Worm (Caenorhabditis elegans) whole organism, young adult: ENCODE data around the gene F26G1.3.

Source experiments
- F22D6.2 ChIP-seq: sonication (generic microtip); optimal IDR thresholded peaks from 2 replicates; lab custom pipeline; 2016; ENCODE audit warnings: mild to moderate bottlenecking, missing genetic modification characterization, missing compliant biosample characterization
- F37B4.10 ChIP-seq: fragments of 200-800 bp; sonication (Bioruptor generic); IDR thresholded peaks from 2 replicates; pipeline ENCODE4 v1.3.6; 2022; ENCODE audit warnings: missing genetic modification characterization, missing compliant biosample characterization
- F49E8.2 ChIP-seq: sonication (generic microtip); optimal IDR thresholded peaks from 3 replicates; lab custom pipeline; 2017; ENCODE audit warnings: missing genetic modification characterization, mild to moderate bottlenecking, missing compliant biosample characterization, antibody characterized with exemption, moderate library complexity; ENCODE audit not compliant: insufficient read depth
- akir-1 ChIP-seq: fragments of 200-800 bp; sonication (Bioruptor generic); optimal IDR thresholded peaks from 2 replicates; lab custom pipeline; 2018; ENCODE audit warnings: mild to moderate bottlenecking, missing genetic modification characterization, moderate library complexity, missing compliant biosample characterization
- aptf-2 ChIP-seq: fragments of 200-800 bp; sonication (Bioruptor generic); conservative IDR thresholded peaks from 2 replicates; pipeline ENCODE4 v1.3.6; 2022; ENCODE audit warnings: missing genetic modification reagents, missing genetic modification characterization, missing compliant biosample characterization
- atf-7 ChIP-seq: sonication (generic microtip); optimal IDR thresholded peaks from 2 replicates; lab custom pipeline; 2017; ENCODE audit warnings: mild to moderate bottlenecking, missing genetic modification characterization, missing compliant biosample characterization
- attf-3 ChIP-seq: fragments of 200-800 bp; sonication (Bioruptor generic); conservative IDR thresholded peaks from 2 replicates; pipeline ENCODE4 v1.3.6; 2022; ENCODE audit warnings: missing genetic modification reagents, missing genetic modification characterization, missing compliant biosample characterization
- attf-5 ChIP-seq: fragments of 200-800 bp; sonication (Bioruptor generic); optimal IDR thresholded peaks from 2 replicates; lab custom pipeline; 2018; ENCODE audit warnings: mild to moderate bottlenecking, missing genetic modification characterization, missing compliant biosample characterization
- bed-2 ChIP-seq: fragments of 200-800 bp; sonication (Bioruptor generic); IDR thresholded peaks from 2 replicates; pipeline ENCODE4 v1.3.6; 2022; ENCODE audit warnings: missing genetic modification reagents, missing genetic modification characterization, missing compliant biosample characterization
- ccch-3 ChIP-seq: fragments of 200-800 bp; sonication (Bioruptor generic); optimal IDR thresholded peaks from 2 replicates; lab custom pipeline; 2018; ENCODE audit warnings: mild to moderate bottlenecking, missing genetic modification characterization, missing compliant biosample characterization
- ceh-100 ChIP-seq: fragments of 200-800 bp; sonication (Bioruptor generic); IDR thresholded peaks from 2 replicates; pipeline ENCODE4 v1.3.6; 2022; ENCODE audit warnings: missing genetic modification reagents, missing genetic modification characterization, missing compliant biosample characterization
- ceh-27 ChIP-seq: fragments of 200-800 bp; sonication (Bioruptor generic); optimal IDR thresholded peaks from 2 replicates; lab custom pipeline; 2018; ENCODE audit warnings: mild to moderate bottlenecking, missing genetic modification characterization, moderate library complexity, missing compliant biosample characterization
- ceh-91 ChIP-seq: fragments of 200-800 bp; sonication (Bioruptor generic); IDR thresholded peaks from 2 replicates; pipeline ENCODE4 v1.3.6; 2022; ENCODE audit warnings: missing genetic modification reagents, missing genetic modification characterization, missing compliant biosample characterization
- chd-7 ChIP-seq: sonication (generic microtip); optimal IDR thresholded peaks from 2 replicates; lab custom pipeline; 2016; ENCODE audit warnings: mild to moderate bottlenecking, missing genetic modification characterization, moderate library complexity, missing compliant biosample characterization
- dox-1 ChIP-seq: fragments of 200-800 bp; sonication (Bioruptor generic); IDR thresholded peaks from 2 replicates; pipeline ENCODE4 v1.3.6; 2022; ENCODE audit warnings: missing genetic modification reagents, missing genetic modification characterization, missing compliant biosample characterization
- dpl-1 ChIP-seq: fragments of 150-350 bp; optimal IDR thresholded peaks from 2 replicates; lab custom pipeline; 2014; ENCODE audit warnings: missing biosample characterization, missing genetic modification reagents, missing genetic modification characterization
- efl-1 ChIP-seq: fragments of 150-350 bp; optimal IDR thresholded peaks from 2 replicates; lab custom pipeline; 2014; ENCODE audit warnings: missing biosample characterization, missing genetic modification reagents, missing genetic modification characterization
- ekl-4 ChIP-seq: fragments of 200-800 bp; sonication (Bioruptor generic); IDR thresholded peaks from 2 replicates; pipeline ENCODE4 v1.3.6; 2022; ENCODE audit warnings: missing genetic modification reagents, missing genetic modification characterization, missing compliant biosample characterization
- ets-4 ChIP-seq: fragments of 200-800 bp; sonication (Bioruptor generic); optimal IDR thresholded peaks from 2 replicates; lab custom pipeline; 2018; ENCODE audit warnings: mild to moderate bottlenecking, missing genetic modification characterization, missing compliant biosample characterization
- gei-17 ChIP-seq: fragments of 200-800 bp; sonication (Bioruptor generic); optimal IDR thresholded peaks from 2 replicates; lab custom pipeline; 2018; ENCODE audit warnings: mild to moderate bottlenecking, missing genetic modification characterization, missing compliant biosample characterization
- him-1 ChIP-seq: sonication (generic microtip); optimal IDR thresholded peaks from 2 replicates; lab custom pipeline; 2016; ENCODE audit warnings: missing genotype, missing genetic modification reagents, missing genetic modification characterization, missing compliant biosample characterization
- hlh-12 ChIP-seq: sonication (generic microtip); optimal IDR thresholded peaks from 2 replicates; lab custom pipeline; 2016; ENCODE audit warnings: missing genetic modification characterization, missing compliant biosample characterization
- hmg-20 ChIP-seq: fragments of 200-800 bp; sonication (Bioruptor generic); IDR thresholded peaks from 2 replicates; pipeline ENCODE4 v1.3.6; 2022; ENCODE audit warnings: missing genetic modification reagents, missing genetic modification characterization, missing compliant biosample characterization
- hrde-1 ChIP-seq: sonication (generic microtip); optimal IDR thresholded peaks from 2 replicates; lab custom pipeline; 2016; ENCODE audit warnings: missing genetic modification characterization, mild to moderate bottlenecking, missing compliant biosample characterization, moderate library complexity, missing genotype, missing genetic modification reagents, borderline replicate concordance
- hsf-1 ChIP-seq: fragments of 200-800 bp; sonication (Bioruptor generic); IDR thresholded peaks from 2 replicates; pipeline ENCODE4 v1.3.6; 2022; ENCODE audit warnings: missing genetic modification reagents, missing genetic modification characterization, missing compliant biosample characterization
- let-526 ChIP-seq: fragments of 200-800 bp; sonication (Bioruptor generic); IDR thresholded peaks from 2 replicates; pipeline ENCODE4 v1.3.6; 2022; ENCODE audit warnings: missing genetic modification reagents, missing genetic modification characterization, missing compliant biosample characterization
- let-607 ChIP-seq, 2 experiments: fragments of 200-800 bp in 1 of 2; sonication (Bioruptor generic) in 1 of 2; sonication (generic microtip) in 1 of 2; optimal IDR thresholded peaks; 2 replicates each; lab custom pipeline; 2016 to 2018; ENCODE audit warnings: mild to moderate bottlenecking in 2 of 2, missing compliant biosample characterization in 2 of 2, missing genetic modification characterization in 2 of 2, moderate library complexity in 2 of 2, missing genotype in 1 of 2
- lin-54 ChIP-seq: fragments of 200-800 bp; sonication (Bioruptor generic); optimal IDR thresholded peaks from 2 replicates; lab custom pipeline; 2018; ENCODE audit warnings: mild to moderate bottlenecking, missing genetic modification characterization, missing compliant biosample characterization
- lir-1 ChIP-seq: fragments of 200-800 bp; sonication (Bioruptor generic); conservative IDR thresholded peaks from 2 replicates; pipeline ENCODE4 v1.3.6; 2022; ENCODE audit warnings: missing genetic modification reagents, missing genetic modification characterization, missing compliant biosample characterization
- madf-3 ChIP-seq: fragments of 200-800 bp; sonication (Bioruptor generic); IDR thresholded peaks from 2 replicates; pipeline ENCODE4 v1.3.6; 2022; ENCODE audit warnings: missing genetic modification reagents, missing genetic modification characterization, missing compliant biosample characterization
- madf-6 ChIP-seq: fragments of 200-800 bp; sonication (Bioruptor generic); IDR thresholded peaks from 2 replicates; pipeline ENCODE4 v1.3.6; 2022; ENCODE audit warnings: missing genetic modification reagents, missing genetic modification characterization, missing compliant biosample characterization
- mxl-1 ChIP-seq: sonication (generic microtip); optimal IDR thresholded peaks from 2 replicates; lab custom pipeline; 2016; ENCODE audit warnings: missing genetic modification characterization, missing compliant biosample characterization
- nhr-80 ChIP-seq: sonication (generic microtip); optimal IDR thresholded peaks from 2 replicates; lab custom pipeline; 2016; ENCODE audit warnings: missing genetic modification characterization, missing compliant biosample characterization
- pbrm-1 ChIP-seq: fragments of 200-800 bp; sonication (Bioruptor generic); IDR thresholded peaks from 2 replicates; pipeline ENCODE4 v1.3.6; 2022; ENCODE audit warnings: missing genetic modification reagents, missing genetic modification characterization, missing compliant biosample characterization
- rec-8 ChIP-seq, 2 experiments: sonication (generic microtip); optimal IDR thresholded peaks; 2 replicates each; lab custom pipeline; 2016; ENCODE audit warnings: mild to moderate bottlenecking in 2 of 2, missing genetic modification characterization in 2 of 2, missing genetic modification reagents in 2 of 2, missing genotype in 2 of 2, missing biosample characterization in 1 of 2, missing compliant biosample characterization in 1 of 2, moderate library complexity in 1 of 2
- snpc-3.4 ChIP-seq: sonication (generic microtip); optimal IDR thresholded peaks from 2 replicates; lab custom pipeline; 2017; ENCODE audit warnings: missing genetic modification characterization, mild to moderate bottlenecking, missing compliant biosample characterization, antibody characterized with exemption, moderate library complexity, missing genotype, missing genetic modification reagents
- tbp1 ChIP-seq: fragments of 200-800 bp; sonication (Bioruptor generic); optimal IDR thresholded peaks from 2 replicates; lab custom pipeline; 2018; ENCODE audit warnings: mild to moderate bottlenecking, missing genetic modification characterization, missing compliant biosample characterization
- tlf-1 ChIP-seq: fragments of 200-800 bp; sonication (Bioruptor generic); optimal IDR thresholded peaks from 2 replicates; lab custom pipeline; 2018; ENCODE audit warnings: mild to moderate bottlenecking, missing genetic modification characterization, missing compliant biosample characterization
- unc-130 ChIP-seq: sonication (generic microtip); optimal IDR thresholded peaks from 2 replicates; lab custom pipeline; 2016; ENCODE audit warnings: missing genetic modification reagents, missing genetic modification characterization, missing compliant biosample characterization
- xnd-1 ChIP-seq: sonication (generic microtip); optimal IDR thresholded peaks from 2 replicates; lab custom pipeline; 2016; ENCODE audit warnings: missing genotype, missing genetic modification reagents, missing genetic modification characterization, missing compliant biosample characterization
- zim-3 ChIP-seq: sonication (generic microtip); optimal IDR thresholded peaks from 2 replicates; lab custom pipeline; 2017; ENCODE audit warnings: mild to moderate bottlenecking, missing genetic modification characterization, moderate library complexity, missing compliant biosample characterization
- ztf-18 ChIP-seq: sonication (generic microtip); optimal IDR thresholded peaks from 2 replicates; lab custom pipeline; 2016; ENCODE audit warnings: missing genotype, mild to moderate bottlenecking, missing genetic modification characterization, missing compliant biosample characterization
- ztf-26 ChIP-seq: sonication (generic microtip); optimal IDR thresholded peaks from 2 replicates; lab custom pipeline; 2017; ENCODE audit warnings: missing genetic modification characterization, missing compliant biosample characterization
- ztf-6 ChIP-seq: fragments of 200-800 bp; sonication (Bioruptor generic); IDR thresholded peaks from 2 replicates; pipeline ENCODE4 v1.3.6; 2022; ENCODE audit warnings: missing genetic modification reagents, missing genetic modification characterization, missing compliant biosample characterization

The F26G1.3 gene

DNA sequence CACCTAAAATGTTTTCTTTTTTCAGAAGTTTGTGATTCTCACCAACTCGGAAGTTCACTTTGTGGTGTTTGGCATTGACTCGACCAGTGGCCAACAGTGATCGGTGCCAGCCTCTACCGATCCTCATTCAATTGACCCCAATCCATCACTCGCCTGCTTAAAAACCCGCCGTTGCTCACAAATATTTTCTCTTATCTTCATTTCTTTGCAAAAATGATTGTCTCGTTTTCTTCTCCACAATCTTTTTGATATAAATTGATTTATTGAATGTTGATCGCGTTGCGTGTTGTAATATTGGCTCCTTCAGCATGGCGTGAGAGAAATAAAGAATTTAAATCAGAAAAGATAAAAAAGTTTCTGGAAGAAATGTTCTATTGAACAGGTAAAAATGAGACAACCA is 22.0 kb upstream of the F26G1.3 start (continued):
- TF ChIP-seq attf-5 (GFP tag; lab: Kevin White, UChicago) (no peak), ekl-4 (no peak), ztf-26 (tag; lab: Kevin White, UChicago) (no peak), F37B4.10 (GFP tag; lab: Robert Waterston, UW) (no peak), mxl-1 (tag; lab: Kevin White, UChicago) (no peak)
- TF ChIP-seq, all 124 proteins: peak for 0

DNA sequence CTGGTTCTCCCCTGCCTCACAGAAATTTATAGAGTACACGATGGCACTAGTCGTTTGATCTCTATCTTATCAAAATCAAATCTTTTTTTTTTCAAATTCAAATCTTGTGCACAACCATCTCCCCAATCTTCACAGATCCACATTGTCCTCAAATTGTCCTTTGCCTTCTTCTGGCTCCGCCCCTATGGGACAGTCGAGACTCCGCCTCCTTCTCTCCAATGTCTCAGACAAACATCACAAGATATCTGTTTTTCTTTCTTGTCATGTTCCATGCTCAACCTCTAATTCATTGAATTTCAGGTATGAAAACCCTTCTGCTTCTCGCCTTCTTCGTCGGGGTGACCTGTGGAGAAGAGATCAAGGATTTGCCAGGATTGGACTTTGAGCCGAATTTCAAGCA is 21.2 kb upstream of the F26G1.3 start, which contains the start of gene ctsa-1.1:
Gene ctsa-1.1 (plus strand): TSS at position 301 of the 400 bp plus-strand sequence.
- TF ChIP-seq attf-3 (no peak), F37B4.10 (GFP tag; lab: Robert Waterston, UW) (no peak), let-526 (GFP tag; lab: Robert Waterston, UW) (no peak), hsf-1 (GFP tag; lab: Robert Waterston, UW) (0 out of 2 replicates have a peak, but pooled peaks have one; percentile 33), ets-4 (GFP tag; lab: Kevin White, UChicago) (no peak)

- TF ChIP-seq dox-1 (GFP tag; lab: Robert Waterston, UW) (peak; percentile 79), pbrm-1 (GFP tag; lab: Robert Waterston, UW) (peak; percentile 53; the same call in 1 of the 2 replicates), madf-6 (peak; percentile 69), xnd-1 (peak; percentile 21), unc-130 (GFP tag; lab: Kevin White, UChicago) (peak; percentile 70), bed-2 (GFP tag; lab: Robert Waterston, UW) (peak; percentile 69; the same call in 1 of the 2 replicates), tlf-1 (peak; percentile 20), hmg-20 (peak; percentile 78), lin-54 (GFP tag; lab: Kevin White, UChicago) (peak; percentile 94), zim-3 (tag; lab: Kevin White, UChicago) (no peak), ceh-91 (GFP tag; lab: Robert Waterston, UW) (peak; percentile 50; the same call in 1 of the 2 replicates), rec-8 (tag; optimal IDR thresholded peaks at IDR 0.05; lab: Kevin White, UChicago) (no peak), let-526 (GFP tag; lab: Robert Waterston, UW) (peak; percentile 73; the same call in 1 of the 2 replicates), him-1 (tag; lab: Kevin White, UChicago) (peak; percentile 61), dpl-1 (peak; percentile 78), ccch-3 (GFP tag; lab: Kevin White, UChicago) (peak; percentile 37), gei-17 (GFP tag; lab: Kevin White, UChicago) (no peak), ceh-27 (GFP tag; lab: Kevin White, UChicago) (peak; percentile 91), hrde-1 (tag; lab: Kevin White, UChicago) (no peak), efl-1 (peak; percentile 82), akir-1 (GFP tag; lab: Kevin White, UChicago) (peak; percentile 58), tbp1 (GFP tag; lab: Kevin White, UChicago) (peak; percentile 44), ztf-18 (tag; lab: Kevin White, UChicago) (peak; percentile 27), F49E8.2 (tag; lab: Kevin White, UChicago) (no peak), madf-3 (GFP tag; lab: Robert Waterston, UW) (no peak), hlh-12 (tag; lab: Kevin White, UChicago) (no peak), atf-7 (tag; lab: Kevin White, UChicago) (peak; percentile 73), lir-1 (GFP tag; lab: Robert Waterston, UW) (peak; percentile 79), snpc-3.4 (tag; lab: Kevin White, UChicago) (peak; percentile 9), chd-7 (tag; lab: Kevin White, UChicago) (peak; percentile 24), nhr-80 (tag; lab: Kevin White, UChicago) (peak; percentile 27), F22D6.2 (tag; lab: Kevin White, UChicago) (peak; percentile 8), aptf-2 (peak; percentile 76; the same call in 1 of the 2 replicates), ceh-100 (GFP tag; lab: Robert Waterston, UW) (peak; percentile 69), ztf-6 (GFP tag; lab: Robert Waterston, UW) (no peak), let-607 (tag; optimal IDR thresholded peaks at IDR 0.05; lab: Kevin White, UChicago) (peak; percentile 93 to 97)
Measured at ce11 chrII:4739984-4740462, 18.5 kb upstream of the F26G1.3 start, which contains the start of gene eas-1. eas-1 (plus strand) TSS chrII:4740412.
